Fruit fly (Drosophila melanogaster): Measurements from ENCODE around the gene CG13693.

- no peak for TF ChIP-seq CG7045 (GFP tag; optimal IDR thresholded peaks at IDR 0.05)
- TF ChIP-seq CG7101 (tag; optimal IDR thresholded peaks at IDR 0.05): no peak
- TF ChIP-seq toe (GFP tag; optimal IDR thresholded peaks at IDR 0.05): no peak
- TF ChIP-seq CG14711 (tag; optimal IDR thresholded peaks at IDR 0.05): peak; percentile 17
- TF ChIP-seq CG11617 (GFP tag; optimal IDR thresholded peaks at IDR 0.05): no peak
- TF ChIP-seq cnc (optimal IDR thresholded peaks at IDR 0.05): no peak
- TF ChIP-seq CG33017 (tag; optimal IDR thresholded peaks at IDR 0.05): no peak
- no peak for TF ChIP-seq Hr96 (GFP tag; optimal IDR thresholded peaks at IDR 0.05)
- no peak for TF ChIP-seq ovo (GFP tag; optimal IDR thresholded peaks at IDR 0.05)
These were observed 44.9 kb downstream of the CG13693 start, which contains the start of gene smo for dm6 chr2L:277122-277671.
